Fruit fly (Drosophila melanogaster): ENCODE data around the gene CG42504.

The CG42504 gene

DNA sequence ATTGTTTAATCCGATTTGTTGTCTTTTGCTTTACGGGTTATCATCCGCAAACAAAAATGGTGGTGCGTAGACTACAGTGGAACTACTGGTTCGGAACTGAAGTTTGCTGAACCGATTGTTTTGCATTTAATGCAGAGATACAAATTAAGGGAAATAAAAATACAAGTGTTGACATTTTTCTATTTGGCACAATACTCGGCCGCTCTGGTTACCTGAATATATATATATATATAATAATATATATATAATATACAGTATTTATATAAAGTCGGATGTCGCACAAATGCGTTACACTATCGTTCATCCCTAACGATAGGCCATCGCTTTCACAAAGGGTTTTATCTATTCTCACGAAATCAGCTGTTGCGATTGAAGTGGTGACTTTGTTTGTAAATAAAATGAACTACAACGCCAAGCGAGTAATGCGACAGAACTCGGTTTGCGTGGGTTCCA is 14.7 kb downstream of the CG42504 start, which contains the start of the genes DCAF12 and Spt3 (continued):
- TF ChIP-seq CG2120 (GFP tag; optimal IDR thresholded peaks at IDR 0.05) = peak; percentile 32
- TF ChIP-seq CG1647 (GFP tag; optimal IDR thresholded peaks at IDR 0.05) = no peak
- peak; percentile 58; the same call in 1 of the 2 replicates for TF ChIP-seq CG4404 (GFP tag; IDR thresholded peaks at IDR 0.05)
- TF ChIP-seq fd96Cb (tag; optimal IDR thresholded peaks at IDR 0.05) = peak; percentile 37
- TF ChIP-seq inv (GFP tag; IDR thresholded peaks at IDR 0.05; ENCODE audit: partially characterized antibody) = peak; percentile 96
- TF ChIP-seq Oli (tag; optimal IDR thresholded peaks at IDR 0.05) = peak; percentile 36
- peak; percentile 77 for TF ChIP-seq CG8924 (tag; optimal IDR thresholded peaks at IDR 0.05)
- TF ChIP-seq CG6854 (GFP tag; optimal IDR thresholded peaks at IDR 0.05) = peak; percentile 20
- no peak for TF ChIP-seq CG10321 (GFP tag; IDR thresholded peaks at IDR 0.05)
- TF ChIP-seq cas (GFP tag; IDR thresholded peaks at IDR 0.05) = 0 out of 2 replicates have a peak, but pooled peaks have one; percentile 33
- no peak for TF ChIP-seq Sox102F (GFP tag; optimal IDR thresholded peaks at IDR 0.05)
- peak; percentile 3 for TF ChIP-seq Lhr (GFP tag; optimal IDR thresholded peaks at IDR 0.05)
- TF ChIP-seq CG6689 (GFP tag; IDR thresholded peaks at IDR 0.05) = peak; percentile 42
- TF ChIP-seq nerfin-2 (GFP tag; IDR thresholded peaks at IDR 0.05; ENCODE audit: partially characterized antibody) = peak; percentile 70
- no peak for TF ChIP-seq chn (GFP tag; optimal IDR thresholded peaks at IDR 0.05)
- peak; percentile 70 for TF ChIP-seq Xrp1 (GFP tag; IDR thresholded peaks at IDR 0.05)
- TF ChIP-seq Dll (GFP tag; IDR thresholded peaks at IDR 0.05; ENCODE audit: partially characterized antibody) = peak; percentile 98
- TF ChIP-seq CG8290 (GFP tag; optimal IDR thresholded peaks at IDR 0.05) = peak; percentile 27
- no peak for TF ChIP-seq CG8290 (tag; optimal IDR thresholded peaks at IDR 0.05)
- no peak for TF ChIP-seq GATAe (GFP tag; conservative IDR thresholded peaks at IDR 0.05)
- TF ChIP-seq amos (GFP tag; IDR thresholded peaks at IDR 0.05; ENCODE audit: partially characterized antibody) = peak; percentile 88
- no peak for TF ChIP-seq CG7839 (tag; optimal IDR thresholded peaks at IDR 0.05)
- TF ChIP-seq CG17328 (GFP tag; IDR thresholded peaks at IDR 0.05) = no peak
- TF ChIP-seq CG6654 (GFP tag; optimal IDR thresholded peaks at IDR 0.05) = no peak
- TF ChIP-seq Mrtf (GFP tag; IDR thresholded peaks at IDR 0.05) = 0 out of 3 replicates have a peak, but pooled peaks have one; percentile 26
- peak in 1 of 3 experiments; percentile 63 for TF ChIP-seq lola (GFP tag; optimal IDR thresholded peaks at IDR 0.05)
- peak; percentile 83 for TF ChIP-seq bbx (GFP tag; IDR thresholded peaks at IDR 0.05; ENCODE audit: partially characterized antibody)
- no peak for TF ChIP-seq Antp (GFP tag; optimal IDR thresholded peaks at IDR 0.05)
- TF ChIP-seq Dbx (GFP tag; IDR thresholded peaks at IDR 0.05) = peak; percentile 49; the same call in 1 of the 3 replicates
- TF ChIP-seq CG9932 (GFP tag; IDR thresholded peaks at IDR 0.05) = peak; percentile 85
- no peak for TF ChIP-seq pita (GFP tag; optimal IDR thresholded peaks at IDR 0.05)
- TF ChIP-seq CG11093 (GFP tag; IDR thresholded peaks at IDR 0.05) = no peak; the same call in 2 of the 3 replicates
- TF ChIP-seq Bdp1 (GFP tag; optimal IDR thresholded peaks at IDR 0.05) = no peak
- TF ChIP-seq MESR4 (GFP tag; optimal IDR thresholded peaks at IDR 0.05) = no peak
- TF ChIP-seq chinmo (GFP tag; IDR thresholded peaks at IDR 0.05; ENCODE audit: partially characterized antibody) = peak; percentile 81; the same call in 2 of the 4 replicates

- TF ChIP-seq CG17361 (GFP tag; IDR thresholded peaks at IDR 0.05) (peak; percentile 92), Jarid2 (GFP tag; optimal IDR thresholded peaks at IDR 0.05) (peak; percentile 34), Max (GFP tag; optimal IDR thresholded peaks at IDR 0.05) (peak; percentile 78), row (GFP tag; IDR thresholded peaks at IDR 0.05) (peak; percentile 98), fu2 (GFP tag; optimal IDR thresholded peaks at IDR 0.05) (peak; percentile 31), sd (tag; optimal IDR thresholded peaks at IDR 0.05) (no peak), CG10979 (tag; optimal IDR thresholded peaks at IDR 0.05) (peak; percentile 66), CG11093 (GFP tag; IDR thresholded peaks at IDR 0.05) (peak; percentile 66; the same call in 2 of the 3 replicates), Sox102F (GFP tag; optimal IDR thresholded peaks at IDR 0.05) (peak; percentile 62), CG4617 (GFP tag; optimal IDR thresholded peaks at IDR 0.05; ENCODE audit: borderline replicate concordance) (peak; percentile 80), CG4854 (GFP tag; optimal IDR thresholded peaks at IDR 0.05) (peak; percentile 50), pita (GFP tag; optimal IDR thresholded peaks at IDR 0.05) (no peak), dmrt11E (tag; optimal IDR thresholded peaks at IDR 0.05) (peak; percentile 81), Tbp (GFP tag; optimal IDR thresholded peaks at IDR 0.05) (no peak), CG8281 (tag; optimal IDR thresholded peaks at IDR 0.05) (peak; percentile 35), Sin3A (optimal IDR thresholded peaks at IDR 0.05) (peak; percentile 94), CG3995 (GFP tag; optimal IDR thresholded peaks at IDR 0.05) (peak; percentile 74), CG1792 (GFP tag; optimal IDR thresholded peaks at IDR 0.05) (peak; percentile 54)
Measured at dm6 chr3R:12010202-12010824, 21.2 kb downstream of the CG42504 start, which contains the start of the genes KLHL18 and GCC185. TSS of gene KLHL18 (minus strand) at chr3R:12010434. TSS of gene GCC185 (plus strand) at chr3R:12010772.
